Fruit fly (Drosophila melanogaster): Measurements from ENCODE around the gene cin.

The cin gene

dm6 chrX:278370-279096, 23.1 kb downstream of the cin start:
- TF ChIP-seq chinmo (GFP tag; IDR thresholded peaks at IDR 0.05; ENCODE audit: partially characterized antibody) (no peak), Kr (GFP tag; optimal IDR thresholded peaks at IDR 0.05) (peak; percentile 35), prd (optimal IDR thresholded peaks at IDR 0.05) (no peak), prd (GFP tag; IDR thresholded peaks at IDR 0.05) (no peak), gce (GFP tag; IDR thresholded peaks at IDR 0.05) (no peak), Camta (GFP tag; optimal IDR thresholded peaks at IDR 0.05) (no peak), scrt (GFP tag; optimal IDR thresholded peaks at IDR 0.05) (no peak), br (optimal IDR thresholded peaks at IDR 0.05) (no peak), sens (GFP tag) (peak; percentile 78), Bteb2 (GFP tag; optimal IDR thresholded peaks at IDR 0.05) (no peak), ci (GFP tag; IDR thresholded peaks at IDR 0.05) (peak; percentile 67; the same call in 2 of the 3 replicates), HmgD (GFP tag; optimal IDR thresholded peaks at IDR 0.05) (no peak), lov (optimal IDR thresholded peaks at IDR 0.05) (no peak), lov (GFP tag; IDR thresholded peaks at IDR 0.05) (no peak), jumu (GFP tag; optimal IDR thresholded peaks at IDR 0.05) (no peak), eve (GFP tag; optimal IDR thresholded peaks at IDR 0.05) (peak in 1 of 2 experiments; percentile 75), ttk (GFP tag; IDR thresholded peaks at IDR 0.05) (no peak), Sox102F (GFP tag; optimal IDR thresholded peaks at IDR 0.05) (no peak), CG3281 (GFP tag; optimal IDR thresholded peaks at IDR 0.05) (no peak), Ravus (GFP tag; IDR thresholded peaks at IDR 0.05) (no peak), dm (GFP tag; optimal IDR thresholded peaks at IDR 0.05) (no peak), CG16815 (GFP tag; optimal IDR thresholded peaks at IDR 0.05) (no peak), pho (GFP tag; optimal IDR thresholded peaks at IDR 0.05) (no peak), CG31365 (tag; optimal IDR thresholded peaks at IDR 0.05) (no peak), D19A (tag; optimal IDR thresholded peaks at IDR 0.05) (peak; percentile 19), YL-1 (GFP tag; optimal IDR thresholded peaks at IDR 0.05) (no peak), cad (GFP tag; optimal IDR thresholded peaks at IDR 0.05) (no peak), tll (GFP tag; optimal IDR thresholded peaks at IDR 0.05) (no peak), CG34376 (GFP tag; optimal IDR thresholded peaks at IDR 0.05) (no peak), Hmr (GFP tag; optimal IDR thresholded peaks at IDR 0.05) (peak; percentile 40), E2f2 (GFP tag; IDR thresholded peaks at IDR 0.05) (no peak), TFAM (GFP tag; optimal IDR thresholded peaks at IDR 0.05) (no peak), CG2120 (GFP tag; optimal IDR thresholded peaks at IDR 0.05) (peak; percentile 42), insv (GFP tag; optimal IDR thresholded peaks at IDR 0.05) (peak; percentile 53 to 93), HLH54F (GFP tag; optimal IDR thresholded peaks at IDR 0.05) (no peak), Doc2 (GFP tag; IDR thresholded peaks at IDR 0.05) (no peak), CG15479 (GFP tag; optimal IDR thresholded peaks at IDR 0.05) (no peak), toy (GFP tag; IDR thresholded peaks at IDR 0.05) (no peak), H15 (GFP tag; IDR thresholded peaks at IDR 0.05) (no peak), pita (GFP tag; optimal IDR thresholded peaks at IDR 0.05) (no peak), zf30C (GFP tag; optimal IDR thresholded peaks at IDR 0.05) (no peak), CG1024 (GFP tag; IDR thresholded peaks at IDR 0.05) (no peak), CG7372 (GFP tag; IDR thresholded peaks at IDR 0.05) (no peak), dan (GFP tag; IDR thresholded peaks at IDR 0.05) (no peak), CG2202 (tag; optimal IDR thresholded peaks at IDR 0.05) (no peak), croc (GFP tag; conservative IDR thresholded peaks at IDR 0.05) (no peak), CG11695 (GFP tag; IDR thresholded peaks at IDR 0.05) (no peak), ATbp (GFP tag; optimal IDR thresholded peaks at IDR 0.05) (peak; percentile 7), Xrp1 (GFP tag; IDR thresholded peaks at IDR 0.05) (0 out of 2 replicates have a peak, but pooled peaks have one; percentile 17), zen2 (GFP tag; IDR thresholded peaks at IDR 0.05; ENCODE audit: partially characterized antibody) (no peak), chn (GFP tag; optimal IDR thresholded peaks at IDR 0.05) (no peak), CG14710 (tag; optimal IDR thresholded peaks at IDR 0.05) (no peak)
